Fruit fly (Drosophila melanogaster) whole organism, embryonic: Measurements from ENCODE around the gene Pde9.

Source experiments
- ATbp ChIP-seq: fragments of 200-800 bp; sonication (Bioruptor generic); optimal IDR thresholded peaks from 2 replicates; lab custom pipeline; 2017; ENCODE audit warnings: missing biosample characterization, mild to moderate bottlenecking, missing genetic modification characterization, missing genetic modification reagents
- Atf6 ChIP-seq: fragments of 200-800 bp; sonication (Bioruptor generic); IDR thresholded peaks from 2 replicates; pipeline ENCODE4 v1.3.6; 2022; ENCODE audit warnings: missing biosample characterization, missing genetic modification characterization
- Bgb ChIP-seq: fragments of 200-800 bp; sonication (Bioruptor generic); IDR thresholded peaks from 2 replicates; pipeline ENCODE4 v1.3.6; 2022; ENCODE audit warnings: missing biosample characterization, missing genetic modification characterization; ENCODE audit not compliant: partially characterized antibody
- Blimp-1 ChIP-seq: fragments of 200-800 bp; sonication (Bioruptor generic); optimal IDR thresholded peaks from 3 replicates; lab custom pipeline; 2018; ENCODE audit warnings: missing biosample characterization, missing genetic modification characterization, mild to moderate bottlenecking, moderate library complexity, missing genetic modification reagents
- BtbVII ChIP-seq: fragments of 200-800 bp; sonication (Bioruptor generic); optimal IDR thresholded peaks from 3 replicates; lab custom pipeline; 2017; ENCODE audit warnings: missing biosample characterization, mild to moderate bottlenecking, missing genetic modification characterization
- C15 ChIP-seq: fragments of 200-800 bp; sonication (Bioruptor generic); IDR thresholded peaks from 3 replicates; pipeline ENCODE4 v1.3.6; 2022; ENCODE audit warnings: missing biosample characterization, missing genetic modification characterization
- CG10147 ChIP-seq: fragments of 200-800 bp; sonication (Bioruptor generic); optimal IDR thresholded peaks from 2 replicates; lab custom pipeline; 2019; ENCODE audit warnings: missing biosample characterization, mild to moderate bottlenecking, missing genetic modification characterization, moderate library complexity
- CG10654 ChIP-seq: fragments of 200-800 bp; sonication (Bioruptor generic); optimal IDR thresholded peaks from 2 replicates; lab custom pipeline; 2016; ENCODE audit warnings: missing biosample characterization, missing genetic modification characterization
- CG11085 ChIP-seq: fragments of 200-800 bp; sonication (Bioruptor generic); IDR thresholded peaks from 2 replicates; pipeline ENCODE4 v1.3.6; 2022; ENCODE audit warnings: missing biosample characterization, missing genetic modification characterization
- CG11247 ChIP-seq: fragments of 200-800 bp; sonication (Bioruptor generic); IDR thresholded peaks from 2 replicates; pipeline ENCODE4 v1.3.6; 2022; ENCODE audit warnings: missing biosample characterization, missing genetic modification characterization
- CG11695 ChIP-seq: fragments of 200-800 bp; sonication (Bioruptor generic); IDR thresholded peaks from 3 replicates; pipeline ENCODE4 v1.3.6; 2022; ENCODE audit warnings: missing biosample characterization, missing genetic modification characterization
- CG12236 ChIP-seq: fragments of 200-800 bp; sonication (Bioruptor generic); optimal IDR thresholded peaks from 2 replicates; lab custom pipeline; 2016; ENCODE audit warnings: missing biosample characterization, missing genetic modification characterization
- CG15479 ChIP-seq: fragments of 200-800 bp; sonication (Bioruptor generic); optimal IDR thresholded peaks from 3 replicates; lab custom pipeline; 2019; ENCODE audit warnings: missing biosample characterization, mild to moderate bottlenecking, missing genetic modification characterization, moderate library complexity
- CG16813 ChIP-seq: fragments of 200-800 bp; sonication (Bioruptor generic); IDR thresholded peaks from 3 replicates; pipeline ENCODE4 v1.3.6; 2022; ENCODE audit warnings: missing biosample characterization, missing genetic modification characterization; ENCODE audit not compliant: partially characterized antibody
- CG1832 ChIP-seq: fragments of 200-800 bp; sonication (Bioruptor generic); optimal IDR thresholded peaks from 2 replicates; lab custom pipeline; 2017; ENCODE audit warnings: missing biosample characterization, mild to moderate bottlenecking, missing genetic modification characterization, inconsistent platforms
- CG32772 ChIP-seq: fragments of 200-800 bp; sonication (Bioruptor generic); IDR thresholded peaks from 2 replicates; pipeline ENCODE4 v1.3.6; 2022; ENCODE audit warnings: missing biosample characterization, missing genetic modification characterization
- CG3281 ChIP-seq: fragments of 200-800 bp; sonication (Bioruptor generic); optimal IDR thresholded peaks from 3 replicates; lab custom pipeline; 2017; ENCODE audit warnings: missing biosample characterization, mild to moderate bottlenecking, missing genetic modification characterization
- CG4360 ChIP-seq: fragments of 200-800 bp; sonication (Bioruptor generic); IDR thresholded peaks from 2 replicates; pipeline ENCODE4 v1.3.6; 2022; ENCODE audit warnings: missing biosample characterization, missing genetic modification characterization
- CG5180 ChIP-seq: fragments of 200-800 bp; sonication (Bioruptor generic); optimal IDR thresholded peaks from 3 replicates; lab custom pipeline; 2017; ENCODE audit warnings: missing biosample characterization, missing genetic modification characterization, mild to moderate bottlenecking, moderate library complexity, missing genetic modification reagents
- CG6854 ChIP-seq: fragments of 200-800 bp; sonication (Bioruptor generic); optimal IDR thresholded peaks from 3 replicates; lab custom pipeline; 2017; ENCODE audit warnings: missing biosample characterization, mild to moderate bottlenecking, missing genetic modification characterization
- CG7556 ChIP-seq: fragments of 200-800 bp; sonication (Bioruptor generic); optimal IDR thresholded peaks from 2 replicates; lab custom pipeline; 2017; ENCODE audit warnings: missing biosample characterization, mild to moderate bottlenecking, missing genetic modification characterization
- CG8359 ChIP-seq: fragments of 200-800 bp; sonication (Bioruptor generic); optimal IDR thresholded peaks from 2 replicates; lab custom pipeline; 2017; ENCODE audit warnings: missing biosample characterization, mild to moderate bottlenecking, missing genetic modification characterization, borderline replicate concordance
- D19A ChIP-seq: fragments of 200-800 bp; optimal IDR thresholded peaks from 3 replicates; lab custom pipeline; 2019; ENCODE audit warnings: missing biosample characterization, mild to moderate bottlenecking, missing genetic modification characterization, moderate library complexity
- HLHmδ ChIP-seq: fragments of 200-800 bp; sonication (Bioruptor generic); optimal IDR thresholded peaks from 2 replicates; lab custom pipeline; 2018; ENCODE audit warnings: missing biosample characterization, mild to moderate bottlenecking, missing genetic modification characterization, moderate library complexity
- Lim3 ChIP-seq: fragments of 200-800 bp; sonication (Bioruptor generic); IDR thresholded peaks from 2 replicates; pipeline ENCODE4 v1.3.6; 2022; ENCODE audit warnings: missing biosample characterization, missing genetic modification characterization
- Mrtf ChIP-seq: fragments of 200-800 bp; sonication (Bioruptor generic); IDR thresholded peaks from 3 replicates; pipeline ENCODE4 v1.3.6; 2022; ENCODE audit warnings: missing biosample characterization, missing genetic modification characterization
- NC2β ChIP-seq: fragments of 200-800 bp; sonication (Bioruptor generic); optimal IDR thresholded peaks from 2 replicates; lab custom pipeline; 2016; ENCODE audit warnings: missing biosample characterization, missing genetic modification characterization
- Nf-YA ChIP-seq: fragments of 200-800 bp; sonication (Bioruptor generic); IDR thresholded peaks from 2 replicates; pipeline ENCODE4 v1.3.6; 2022; ENCODE audit warnings: missing biosample characterization, missing genetic modification characterization
- Nf-YB ChIP-seq: fragments of 200-800 bp; sonication (Bioruptor generic); optimal IDR thresholded peaks from 3 replicates; lab custom pipeline; 2019; ENCODE audit warnings: missing biosample characterization, mild to moderate bottlenecking, missing genetic modification characterization, moderate library complexity
- Trl ChIP-seq, 3 experiments: fragments of >200 bp in 2 of 3; fragments of 200-800 bp in 1 of 3; sonication (Bioruptor generic) in 1 of 3; optimal IDR thresholded peaks; 2 replicates in 1 of 3; 3 replicates in 2 of 3; lab custom pipeline; 2016 to 2017; ENCODE audit warnings: missing biosample characterization in 1 of 3, missing genetic modification characterization in 1 of 3
- ab ChIP-seq: fragments of 200-800 bp; sonication (Bioruptor generic); optimal IDR thresholded peaks from 2 replicates; lab custom pipeline; 2016; ENCODE audit warnings: missing biosample characterization, missing genetic modification characterization
- abd-A ChIP-seq: fragments of 200-800 bp; sonication (Bioruptor generic); optimal IDR thresholded peaks from 3 replicates; lab custom pipeline; 2019; ENCODE audit warnings: missing biosample characterization, mild to moderate bottlenecking, missing genetic modification characterization, moderate library complexity
- btn ChIP-seq: fragments of 200-800 bp; sonication (Bioruptor generic); optimal IDR thresholded peaks from 2 replicates; lab custom pipeline; 2016; ENCODE audit warnings: missing biosample characterization, missing genetic modification characterization
- cg ChIP-seq: fragments of 200-800 bp; sonication (Bioruptor generic); optimal IDR thresholded peaks from 3 replicates; lab custom pipeline; 2019; ENCODE audit warnings: missing biosample characterization, mild to moderate bottlenecking, missing genetic modification characterization, moderate library complexity
- chinmo ChIP-seq: fragments of 200-800 bp; sonication (Bioruptor generic); IDR thresholded peaks from 4 replicates; pipeline ENCODE4 v1.3.6; 2022; ENCODE audit warnings: missing biosample characterization, missing genetic modification characterization; ENCODE audit not compliant: partially characterized antibody
- crol ChIP-seq: fragments of 200-800 bp; sonication (Bioruptor generic); IDR thresholded peaks from 2 replicates; pipeline ENCODE4 v1.3.6; 2022; ENCODE audit warnings: missing biosample characterization, missing genetic modification characterization
- esg ChIP-seq: fragments of 200-800 bp; sonication (Bioruptor generic); conservative IDR thresholded peaks from 2 replicates; pipeline ENCODE4 v1.3.6; 2022; ENCODE audit warnings: missing biosample characterization, missing genetic modification characterization
- gce ChIP-seq: fragments of 200-800 bp; sonication (Bioruptor generic); IDR thresholded peaks from 3 replicates; pipeline ENCODE4 v1.3.6; 2022; ENCODE audit warnings: missing biosample characterization, missing genetic modification characterization
- gcm2 ChIP-seq: fragments of 200-800 bp; sonication (Bioruptor generic); optimal IDR thresholded peaks from 2 replicates; lab custom pipeline; 2016; ENCODE audit warnings: missing biosample characterization, missing genetic modification characterization
- grau ChIP-seq: fragments of 200-800 bp; optimal IDR thresholded peaks from 3 replicates; lab custom pipeline; 2019; ENCODE audit warnings: missing biosample characterization, mild to moderate bottlenecking, missing genetic modification characterization, moderate library complexity
- hbn ChIP-seq: fragments of 200-800 bp; sonication (Bioruptor generic); IDR thresholded peaks from 2 replicates; pipeline ENCODE4 v1.3.6; 2022; ENCODE audit warnings: missing biosample characterization, missing genetic modification characterization; ENCODE audit not compliant: partially characterized antibody
- her ChIP-seq: fragments of 200-800 bp; sonication (Bioruptor generic); optimal IDR thresholded peaks from 2 replicates; lab custom pipeline; 2016; ENCODE audit warnings: missing biosample characterization, missing genetic modification characterization
- kni ChIP-seq: fragments of 200-800 bp; sonication (Bioruptor generic); optimal IDR thresholded peaks from 3 replicates; lab custom pipeline; 2017; ENCODE audit warnings: mild to moderate bottlenecking, missing biosample characterization, missing genetic modification reagents, missing genetic modification characterization
- otp ChIP-seq: fragments of 200-800 bp; sonication (Bioruptor generic); IDR thresholded peaks from 3 replicates; pipeline ENCODE4, ENCODE4 v1.3.6; 2022; ENCODE audit warnings: missing biosample characterization, missing genetic modification characterization
- sd ChIP-seq: fragments of 200-800 bp; sonication (Bioruptor generic); optimal IDR thresholded peaks from 3 replicates; lab custom pipeline; 2018; ENCODE audit warnings: missing biosample characterization, mild to moderate bottlenecking, missing genetic modification characterization, moderate library complexity
- seq ChIP-seq: fragments of 200-800 bp; sonication (Bioruptor generic); IDR thresholded peaks from 2 replicates; pipeline ENCODE4 v1.3.6; 2022; ENCODE audit warnings: missing biosample characterization, missing genetic modification characterization
- sr ChIP-seq: fragments of 200-800 bp; sonication (Bioruptor generic); IDR thresholded peaks from 3 replicates; pipeline ENCODE4 v1.3.6; 2022; ENCODE audit warnings: missing biosample characterization, missing genetic modification characterization
- tgo ChIP-seq: fragments of 200-800 bp; sonication (Bioruptor generic); IDR thresholded peaks from 3 replicates; pipeline ENCODE4 v1.3.6; 2022; ENCODE audit warnings: missing biosample characterization, missing genetic modification characterization
- tup ChIP-seq: fragments of 200-800 bp; sonication (Bioruptor generic); optimal IDR thresholded peaks from 2 replicates; lab custom pipeline; 2016; ENCODE audit warnings: missing biosample characterization, mild to moderate bottlenecking, missing genetic modification characterization, moderate library complexity
- tx ChIP-seq: fragments of 200-800 bp; sonication (Bioruptor generic); optimal IDR thresholded peaks from 2 replicates; lab custom pipeline; 2016; ENCODE audit warnings: missing biosample characterization, missing genetic modification characterization
- unc-4 ChIP-seq: fragments of 200-800 bp; sonication (Bioruptor generic); IDR thresholded peaks from 2 replicates; pipeline ENCODE4 v1.3.6; 2022; ENCODE audit warnings: missing biosample characterization, missing genetic modification characterization; ENCODE audit not compliant: partially characterized antibody
- yki ChIP-seq: fragments of >200 bp; optimal IDR thresholded peaks from 3 replicates; lab custom pipeline; 2018
- zen ChIP-seq: fragments of 200-800 bp; sonication (Bioruptor generic); optimal IDR thresholded peaks from 3 replicates; lab custom pipeline; 2018; ENCODE audit warnings: missing biosample characterization, mild to moderate bottlenecking, missing genetic modification characterization, moderate library complexity

Gene Pde9

DNA sequence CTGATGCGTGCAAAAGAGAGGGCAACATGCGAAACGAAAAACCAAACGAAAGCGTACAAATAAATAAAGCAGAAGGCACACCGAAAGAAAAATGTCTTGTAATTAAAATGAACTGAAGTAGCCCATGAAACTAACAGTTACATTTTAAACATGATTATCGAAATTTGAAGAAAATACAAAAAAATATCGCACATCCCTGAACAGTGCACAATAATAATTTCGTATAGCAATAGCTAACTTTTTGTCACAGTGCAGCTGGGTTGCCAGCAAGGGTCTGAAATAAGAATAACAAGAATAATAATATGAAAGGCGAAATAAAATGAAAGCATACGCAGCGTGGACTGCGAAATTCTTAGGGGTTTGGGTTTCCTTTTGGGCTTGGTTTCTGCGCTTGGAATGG lies 144.9 kb downstream of the Pde9 start (continued):
- TF ChIP-seq her (GFP tag; lab: Kevin White, UChicago) = peak; percentile 98
- TF ChIP-seq CG6854 (GFP tag; lab: Kevin White, UChicago) = peak; percentile 99
- TF ChIP-seq Nf-YA (GFP tag; lab: Robert Waterston, UW) = peak; percentile 98
- peak; percentile 99 for TF ChIP-seq otp (GFP tag; lab: Robert Waterston, UW)
- peak; percentile 99 for TF ChIP-seq Mrtf (GFP tag; lab: Robert Waterston, UW)
- TF ChIP-seq seq (GFP tag; lab: Robert Waterston, UW) = peak; percentile 97
- no peak for TF ChIP-seq CG16813
- peak; percentile 99 for TF ChIP-seq tx (GFP tag; lab: Kevin White, UChicago)
- 0 out of 2 replicates have a peak, but pooled peaks have one; percentile 6 for TF ChIP-seq Bgb
- TF ChIP-seq Nf-YB (GFP tag; lab: Kevin White, UChicago) = peak; percentile 89
- TF ChIP-seq gce (GFP tag; lab: Robert Waterston, UW) = peak; percentile 98
- peak; percentile 99 for TF ChIP-seq CG11695 (GFP tag; lab: Robert Waterston, UW)
- no peak for TF ChIP-seq yki (lab: Kevin White, UChicago)
- peak; percentile 99 for TF ChIP-seq ab (GFP tag; lab: Kevin White, UChicago)
- peak; percentile 98 for TF ChIP-seq btn
- TF ChIP-seq ATbp (GFP tag; lab: Kevin White, UChicago) = peak; percentile 98
- peak; percentile 86 for TF ChIP-seq CG8359
- TF ChIP-seq CG12236 (GFP tag; lab: Kevin White, UChicago) = peak; percentile 99
- TF ChIP-seq sr = peak; percentile 94
- TF ChIP-seq CG3281 (GFP tag; lab: Kevin White, UChicago) = peak; percentile 99
- TF ChIP-seq unc-4 (GFP tag; lab: Robert Waterston, UW) = no peak
- TF ChIP-seq CG10147 = peak; percentile 99
- TF ChIP-seq Blimp-1 (GFP tag; lab: Kevin White, UChicago) = peak; percentile 98
- peak; percentile 99 for TF ChIP-seq CG11085 (GFP tag; lab: Robert Waterston, UW)
- peak; percentile 95 for TF ChIP-seq Lim3 (GFP tag; lab: Robert Waterston, UW)
- TF ChIP-seq NC2β (GFP tag; lab: Kevin White, UChicago) = peak; percentile 99
- peak; percentile 99 for TF ChIP-seq tup
- TF ChIP-seq BtbVII (GFP tag; lab: Kevin White, UChicago) = peak; percentile 99
- TF ChIP-seq CG11247 = peak; percentile 99
- peak; percentile 99 for TF ChIP-seq Atf6 (GFP tag; lab: Robert Waterston, UW)
- peak; percentile 89 for TF ChIP-seq CG5180 (GFP tag; lab: Kevin White, UChicago)
- peak; percentile 97 for TF ChIP-seq D19A
- peak; percentile 99 for TF ChIP-seq esg (GFP tag; lab: Robert Waterston, UW)
- TF ChIP-seq CG7556 = peak; percentile 99
- peak; percentile 99 for TF ChIP-seq grau (tag; lab: Kevin White, UChicago)
- no peak for TF ChIP-seq hbn
- TF ChIP-seq C15 (GFP tag; lab: Robert Waterston, UW) = peak; percentile 99
- peak; percentile 99 for TF ChIP-seq CG10654 (GFP tag; lab: Kevin White, UChicago)
- peak; percentile 99 for TF ChIP-seq CG32772 (GFP tag; lab: Robert Waterston, UW)
- peak; percentile 99 for TF ChIP-seq tgo (GFP tag; lab: Robert Waterston, UW)

- TF ChIP-seq gcm2 (GFP tag; lab: Kevin White, UChicago) = no peak
- TF ChIP-seq crol (GFP tag; lab: Robert Waterston, UW) = peak; percentile 80; the same call in 1 of the 2 replicates
- TF ChIP-seq Trl (optimal IDR thresholded peaks at IDR 0.05; lab: Kevin White, UChicago) = peak; percentile 60 to 85
- no peak for TF ChIP-seq Trl (GFP tag; optimal IDR thresholded peaks at IDR 0.05; lab: Kevin White, UChicago)
- TF ChIP-seq cg (GFP tag; lab: Kevin White, UChicago) = peak; percentile 86
- TF ChIP-seq kni (GFP tag; lab: Kevin White, UChicago) = peak; percentile 96
- peak; percentile 97 for TF ChIP-seq chinmo (GFP tag; lab: Robert Waterston, UW)
- TF ChIP-seq zen (tag; lab: Kevin White, UChicago) = no peak
- TF ChIP-seq CG4360 (GFP tag; lab: Robert Waterston, UW) = peak; percentile 99
- TF ChIP-seq abd-A (tag; lab: Kevin White, UChicago) = peak; percentile 94
- TF ChIP-seq HLHmδ (GFP tag; lab: Kevin White, UChicago) = peak; percentile 16
- peak; percentile 70 for TF ChIP-seq CG1832 (GFP tag; lab: Kevin White, UChicago)
- peak; percentile 97 for TF ChIP-seq CG15479
- no peak for TF ChIP-seq sd (tag; lab: Kevin White, UChicago)
Observed at dm6 chrX:12751786-12752187, 145.3 kb downstream of the Pde9 start.
